Worm (Caenorhabditis elegans) whole organism, L4 larva: ENCODE results near the gene gur-3.

Experiments used
- D1046.2 ChIP-seq: fragments of 200-800 bp; sonication (Bioruptor generic); IDR thresholded peaks from 2 replicates; pipeline ENCODE4 v1.3.6; 2022; ENCODE audit warnings: missing genetic modification characterization, missing compliant biosample characterization
- F37D6.2 ChIP-seq: sonication (generic microtip); optimal IDR thresholded peaks from 2 replicates; lab custom pipeline; 2016; ENCODE audit warnings: mild to moderate bottlenecking, missing genetic modification characterization, missing compliant biosample characterization
- F49E8.2 ChIP-seq: sonication (generic microtip); optimal IDR thresholded peaks from 2 replicates; lab custom pipeline; 2016; ENCODE audit warnings: missing compliant biosample characterization, mild to moderate bottlenecking, missing genetic modification characterization, borderline replicate concordance
- Y5F2A.4 ChIP-seq: fragments of 200-800 bp; sonication (Bioruptor generic); optimal IDR thresholded peaks from 2 replicates; lab custom pipeline; 2018; ENCODE audit warnings: mild to moderate bottlenecking, missing genetic modification characterization, missing compliant biosample characterization
- ceh-32 ChIP-seq: sonication (generic microtip); optimal IDR thresholded peaks from 2 replicates; lab custom pipeline; 2016; ENCODE audit warnings: mild to moderate bottlenecking, missing genetic modification characterization, missing compliant biosample characterization; ENCODE audit not compliant: poor library complexity
- ceh-82 ChIP-seq: sonication (generic microtip); optimal IDR thresholded peaks from 2 replicates; lab custom pipeline; 2017; ENCODE audit warnings: missing biosample characterization, missing genetic modification characterization
- ctbp-1 ChIP-seq: fragments of 200-800 bp; sonication (Bioruptor generic); IDR thresholded peaks from 2 replicates; pipeline ENCODE4 v1.3.6; 2022; ENCODE audit warnings: missing genetic modification reagents, missing genetic modification characterization, missing compliant biosample characterization
- dmd-6 ChIP-seq: fragments of 200-800 bp; sonication (Bioruptor generic); IDR thresholded peaks from 2 replicates; pipeline ENCODE4 v1.3.6; 2022; ENCODE audit warnings: missing genetic modification reagents, missing genetic modification characterization, missing compliant biosample characterization
- dmd-8 ChIP-seq: fragments of 200-800 bp; sonication (Bioruptor generic); IDR thresholded peaks from 2 replicates; pipeline ENCODE4 v1.3.6; 2022; ENCODE audit warnings: missing genetic modification characterization, missing compliant biosample characterization
- dpl-1 ChIP-seq: fragments of 150-350 bp; optimal IDR thresholded peaks from 2 replicates; lab custom pipeline; 2014; ENCODE audit warnings: missing biosample characterization, missing genetic modification reagents, missing genetic modification characterization
- dve-1 ChIP-seq: sonication (generic microtip); optimal IDR thresholded peaks from 2 replicates; lab custom pipeline; 2017; ENCODE audit warnings: antibody characterized with exemption, mild to moderate bottlenecking, missing genetic modification characterization, missing compliant biosample characterization; ENCODE audit not compliant: insufficient read depth
- egl-27 ChIP-seq: sonication (generic microtip); optimal IDR thresholded peaks from 3 replicates; lab custom pipeline; 2017; ENCODE audit warnings: missing biosample characterization, missing genetic modification reagents, missing genetic modification characterization
- egl-43 ChIP-seq: fragments of 200-800 bp; sonication (Bioruptor generic); IDR thresholded peaks from 2 replicates; pipeline ENCODE4 v1.3.6; 2022; ENCODE audit warnings: missing genetic modification reagents, missing genetic modification characterization, missing compliant biosample characterization
- fos-1 ChIP-seq: fragments of 150-350 bp; optimal IDR thresholded peaks from 2 replicates; lab custom pipeline; 2014; ENCODE audit warnings: missing biosample characterization, missing genetic modification characterization
- gei-8 ChIP-seq: fragments of 200-800 bp; sonication (Bioruptor generic); optimal IDR thresholded peaks from 2 replicates; lab custom pipeline; 2018; ENCODE audit warnings: mild to moderate bottlenecking, missing genetic modification characterization, missing compliant biosample characterization
- hlh-11 ChIP-seq: fragments of 200-800 bp; sonication (Bioruptor generic); optimal IDR thresholded peaks from 2 replicates; lab custom pipeline; 2018; ENCODE audit warnings: mild to moderate bottlenecking, missing genetic modification characterization, missing compliant biosample characterization
- hmg-1.1 ChIP-seq: fragments of 200-800 bp; sonication (Bioruptor generic); IDR thresholded peaks from 2 replicates; pipeline ENCODE4 v1.3.6; 2022; ENCODE audit warnings: missing genetic modification reagents, missing genetic modification characterization, missing compliant biosample characterization
- jun-1 ChIP-seq: fragments of 150-350 bp; optimal IDR thresholded peaks from 2 replicates; lab custom pipeline; 2014; ENCODE audit warnings: missing biosample characterization, missing genetic modification reagents, missing genetic modification characterization
- lin-1 ChIP-seq: fragments of 200-800 bp; sonication (Bioruptor generic); IDR thresholded peaks from 2 replicates; pipeline ENCODE4 v1.3.6; 2022; ENCODE audit warnings: missing genetic modification reagents, missing genetic modification characterization, missing compliant biosample characterization
- lin-13 ChIP-seq: fragments of 150-350 bp; optimal IDR thresholded peaks from 2 replicates; lab custom pipeline; 2014; ENCODE audit warnings: missing biosample characterization, missing genetic modification reagents, missing genetic modification characterization
- lin-38 ChIP-seq: fragments of 200-800 bp; sonication (Bioruptor generic); IDR thresholded peaks from 2 replicates; pipeline ENCODE4 v1.3.6; 2022; ENCODE audit warnings: missing genetic modification reagents, missing genetic modification characterization, missing compliant biosample characterization
- madf-9 ChIP-seq: fragments of 200-800 bp; sonication (Bioruptor generic); conservative IDR thresholded peaks from 2 replicates; pipeline ENCODE4 v1.3.6; 2022; ENCODE audit warnings: missing genetic modification reagents, missing genetic modification characterization, missing compliant biosample characterization
- mdl-1 ChIP-seq, 2 experiments: fragments of 150-350 bp in 1 of 2; sonication (generic microtip) in 1 of 2; optimal IDR thresholded peaks; 2 replicates each; lab custom pipeline; 2014 to 2017; ENCODE audit warnings: missing biosample characterization in 2 of 2, missing genetic modification characterization in 2 of 2
- mdt-29 ChIP-seq: fragments of 200-800 bp; sonication (Bioruptor generic); IDR thresholded peaks from 2 replicates; pipeline ENCODE4 v1.3.6; 2022; ENCODE audit warnings: missing genetic modification reagents, missing genetic modification characterization, missing compliant biosample characterization
- mep-1 ChIP-seq: fragments of 150-350 bp; sonication (generic microtip); optimal IDR thresholded peaks from 3 replicates; lab custom pipeline; 2014; ENCODE audit warnings: missing biosample characterization, missing genetic modification characterization
- mes-2 ChIP-seq: sonication (generic microtip); optimal IDR thresholded peaks from 2 replicates; lab custom pipeline; 2016; ENCODE audit warnings: missing genotype, mild to moderate bottlenecking, missing genetic modification characterization, missing compliant biosample characterization; ENCODE audit not compliant: poor library complexity, severe bottlenecking
- nhr-25 ChIP-seq: sonication (generic microtip); optimal IDR thresholded peaks from 2 replicates; lab custom pipeline; 2017; ENCODE audit warnings: missing genetic modification characterization, mild to moderate bottlenecking, missing compliant biosample characterization, antibody characterized with exemption, moderate library complexity, borderline replicate concordance; ENCODE audit not compliant: insufficient read depth
- nhr-28 ChIP-seq: fragments of 150-350 bp; optimal IDR thresholded peaks from 2 replicates; lab custom pipeline; 2014; ENCODE audit warnings: missing biosample characterization, missing genetic modification characterization
- nhr-41 ChIP-seq: fragments of 200-800 bp; sonication (Bioruptor generic); IDR thresholded peaks from 2 replicates; pipeline ENCODE4 v1.3.6; 2022; ENCODE audit warnings: missing genetic modification reagents, missing genetic modification characterization, missing compliant biosample characterization
- nhr-6 ChIP-seq: fragments of 150-350 bp; optimal IDR thresholded peaks from 2 replicates; lab custom pipeline; 2014; ENCODE audit warnings: missing biosample characterization, missing genetic modification characterization
- nhr-76 ChIP-seq: fragments of 150-350 bp; optimal IDR thresholded peaks from 2 replicates; lab custom pipeline; 2014; ENCODE audit warnings: missing biosample characterization, missing genetic modification characterization
- pha-4 ChIP-seq, 2 experiments: fragments of 150-350 bp in 1 of 2; fragments of 200-800 bp in 1 of 2; sonication (Bioruptor generic) in 1 of 2; IDR thresholded peaks in 1 of 2; optimal IDR thresholded peaks in 1 of 2; 2 replicates each; pipeline versions ENCODE4 v1.3.6 to Lab custom; 2014 to 2022; ENCODE audit warnings: missing genetic modification characterization in 2 of 2, missing genetic modification reagents in 2 of 2, missing biosample characterization in 1 of 2, missing compliant biosample characterization in 1 of 2
- php-3 ChIP-seq: fragments of 200-800 bp; sonication (Bioruptor generic); IDR thresholded peaks from 2 replicates; pipeline ENCODE4 v1.3.6; 2022; ENCODE audit warnings: missing genetic modification reagents, missing genetic modification characterization, missing compliant biosample characterization
- pqm-1 ChIP-seq: sonication (generic microtip); optimal IDR thresholded peaks from 2 replicates; lab custom pipeline; 2017; ENCODE audit warnings: missing biosample characterization, missing genetic modification characterization
- rbr-2 ChIP-seq: sonication (generic microtip); optimal IDR thresholded peaks from 2 replicates; lab custom pipeline; 2016; ENCODE audit warnings: missing genotype, missing genetic modification characterization, missing compliant biosample characterization
- sdz-12 ChIP-seq: fragments of 200-800 bp; sonication (Bioruptor generic); optimal IDR thresholded peaks from 2 replicates; lab custom pipeline; 2018; ENCODE audit warnings: mild to moderate bottlenecking, missing genetic modification characterization, missing compliant biosample characterization
- set-16 ChIP-seq: fragments of 200-800 bp; sonication (Bioruptor generic); IDR thresholded peaks from 2 replicates; pipeline ENCODE4 v1.3.6; 2022; ENCODE audit warnings: missing genetic modification reagents, missing genetic modification characterization, missing compliant biosample characterization
- snpc-1.2 ChIP-seq: fragments of 200-800 bp; sonication (Bioruptor generic); IDR thresholded peaks from 2 replicates; pipeline ENCODE4 v1.3.6; 2022; ENCODE audit warnings: missing genetic modification reagents, missing genetic modification characterization, missing compliant biosample characterization
- spr-1 ChIP-seq: sonication (generic microtip); optimal IDR thresholded peaks from 2 replicates; lab custom pipeline; 2016; ENCODE audit warnings: mild to moderate bottlenecking, missing genetic modification characterization, missing compliant biosample characterization
- tra-1 ChIP-seq: fragments of 200-800 bp; sonication (Bioruptor generic); IDR thresholded peaks from 2 replicates; pipeline ENCODE4 v1.3.6; 2022; ENCODE audit warnings: missing genetic modification reagents, missing genetic modification characterization, missing compliant biosample characterization
- unc-62 ChIP-seq, 3 experiments: fragments of 150-350 bp in 1 of 3; sonication (generic microtip); optimal IDR thresholded peaks in 2 of 3; peaks in 1 of 3; 1 replicate in 1 of 3; 2 replicates in 2 of 3; lab custom pipeline; 2014 to 2017; ENCODE audit warnings: missing biosample characterization in 3 of 3, missing genetic modification characterization in 3 of 3, missing genetic modification reagents in 3 of 3, missing genotype in 1 of 3
- zfp-2 ChIP-seq: sonication (generic microtip); optimal IDR thresholded peaks from 2 replicates; lab custom pipeline; 2016; ENCODE audit warnings: mild to moderate bottlenecking, missing genetic modification characterization, missing compliant biosample characterization
- zip-2 ChIP-seq: fragments of 150-350 bp; optimal IDR thresholded peaks from 2 replicates; lab custom pipeline; 2014; ENCODE audit warnings: missing biosample characterization, missing genetic modification characterization

gur-3 gene

ce11 chrX:10377663-10378062 lies 28.4 kb downstream of the gur-3 start (continued):
- TF ChIP-seq mes-2 (tag; lab: Kevin White, UChicago), result peak; percentile 88
- TF ChIP-seq madf-9 (GFP tag; lab: Robert Waterston, UW), result peak; percentile 57; the same call in 1 of the 2 replicates

ce11 chrX:10376989-10377388 lies 29.1 kb downstream of the gur-3 start:
- TF ChIP-seq ceh-32 (tag; lab: Kevin White, UChicago) (no peak), unc-62 (GFP tag; optimal IDR thresholded peaks at IDR 0.05 in 1 of 2; lab: Kevin White, UChicago) (peak in 1 of 2 experiments; percentile 95), unc-62 (tag; optimal IDR thresholded peaks at IDR 0.05; lab: Kevin White, UChicago) (no peak)

- TF ChIP-seq egl-43 (GFP tag; lab: Robert Waterston, UW) (0 out of 2 replicates have a peak, but pooled peaks have one; percentile 39), ctbp-1 (no peak), set-16 (GFP tag; lab: Robert Waterston, UW) (peak; percentile 66), ceh-82 (no peak), hlh-11 (tag; lab: Kevin White, UChicago) (no peak)
Observed at ce11 chrX:10373581-10373980, 32.5 kb downstream of the gur-3 start.

- no peak for TF ChIP-seq D1046.2 (GFP tag; lab: Robert Waterston, UW)
- TF ChIP-seq dmd-6 (GFP tag; lab: Robert Waterston, UW), result 0 out of 2 replicates have a peak, but pooled peaks have one; percentile 9
- TF ChIP-seq nhr-25 (tag; lab: Kevin White, UChicago), result no peak
- no peak for TF ChIP-seq nhr-28
- no peak for TF ChIP-seq lin-13 (GFP tag; lab: Kevin White, UChicago)
- no peak for TF ChIP-seq spr-1
- no peak for TF ChIP-seq php-3
- TF ChIP-seq dpl-1 (GFP tag; lab: Kevin White, UChicago), result no peak
- no peak for TF ChIP-seq nhr-41 (GFP tag; lab: Robert Waterston, UW)
- TF ChIP-seq F49E8.2 (tag; lab: Kevin White, UChicago), result no peak
- TF ChIP-seq zip-2 (tag; lab: Kevin White, UChicago), result no peak
- TF ChIP-seq mdt-29 (GFP tag; lab: Robert Waterston, UW), result no peak
- TF ChIP-seq mep-1, result peak; percentile 1
- TF ChIP-seq jun-1 (tag; lab: Kevin White, UChicago), result no peak
- TF ChIP-seq lin-1 (GFP tag; lab: Robert Waterston, UW), result no peak
- TF ChIP-seq lin-38 (GFP tag; lab: Robert Waterston, UW), result no peak
- no peak for TF ChIP-seq F37D6.2
- no peak for TF ChIP-seq zfp-2 (tag; lab: Kevin White, UChicago)
- no peak for TF ChIP-seq gei-8 (GFP tag; lab: Kevin White, UChicago)
- TF ChIP-seq egl-43 (GFP tag; lab: Robert Waterston, UW), result no peak
- no peak for TF ChIP-seq nhr-76 (tag; lab: Kevin White, UChicago)
- peak; percentile 33 for TF ChIP-seq hlh-11 (tag; lab: Kevin White, UChicago)
- TF ChIP-seq dmd-8 (GFP tag; lab: Robert Waterston, UW), result no peak
- no peak for TF ChIP-seq fos-1 (tag; lab: Kevin White, UChicago)
- TF ChIP-seq pha-4 (GFP tag; IDR thresholded peaks at IDR 0.05; lab: Robert Waterston, UW), result no peak
- TF ChIP-seq pha-4 (tag; optimal IDR thresholded peaks at IDR 0.05; lab: Kevin White, UChicago), result no peak
- TF ChIP-seq pqm-1, result no peak
- TF ChIP-seq sdz-12 (GFP tag; lab: Kevin White, UChicago), result no peak
- peak; percentile 41 for TF ChIP-seq rbr-2 (tag; lab: Kevin White, UChicago)
- TF ChIP-seq nhr-6 (tag; lab: Kevin White, UChicago), result no peak
- no peak for TF ChIP-seq snpc-1.2
- TF ChIP-seq dve-1 (tag; lab: Kevin White, UChicago), result peak; percentile 1
- peak in 1 of 2 experiments; percentile 24 for TF ChIP-seq mdl-1 (tag; optimal IDR thresholded peaks at IDR 0.05; lab: Kevin White, UChicago)
- peak; percentile 31; the same call in 1 of the 2 replicates for TF ChIP-seq hmg-1.1 (GFP tag; lab: Robert Waterston, UW)
- no peak for TF ChIP-seq tra-1 (GFP tag; lab: Robert Waterston, UW)
- no peak for TF ChIP-seq Y5F2A.4 (GFP tag; lab: Kevin White, UChicago)
- no peak for TF ChIP-seq egl-27 (tag; lab: Kevin White, UChicago)
- peak; percentile 66 for TF ChIP-seq mes-2 (tag; lab: Kevin White, UChicago)
Observed at ce11 chrX:10372556-10372955, 33.5 kb downstream of the gur-3 start, which contains the start of gene Y49A10A.2. Gene Y49A10A.2, minus strand, starts transcription at chrX:10372664.
